Worm (Caenorhabditis elegans): ENCODE data around the gene Y59A8A.8.

- TF ChIP-seq gei-17 (GFP tag; optimal IDR thresholded peaks at IDR 0.05) (no peak), nhr-27 (tag; optimal IDR thresholded peaks at IDR 0.05) (no peak), sea-2 (GFP tag; IDR thresholded peaks at IDR 0.05) (no peak), let-607 (tag; optimal IDR thresholded peaks at IDR 0.05) (no peak), B0035.1 (tag; optimal IDR thresholded peaks at IDR 0.05) (no peak), hrde-1 (tag; optimal IDR thresholded peaks at IDR 0.05; ENCODE audit: borderline replicate concordance) (no peak), ama-1 (optimal IDR thresholded peaks at IDR 0.05) (no peak), ama-1 (GFP tag; optimal IDR thresholded peaks at IDR 0.05) (no peak), egl-18 (GFP tag; IDR thresholded peaks at IDR 0.05) (no peak), F57C9.4 (tag; optimal IDR thresholded peaks at IDR 0.05) (no peak), pha-4 (tag; optimal IDR thresholded peaks at IDR 0.05) (no peak)
Measured at ce11 chrV:17910019-17910418, 44.6 kb downstream of the Y59A8A.8 start, which contains the start of gene dcar-1.
